Fruit fly (Drosophila melanogaster) whole organism, larva: Measurements from ENCODE around the gene Rrp1.

ENCODE experiments used
- noc ChIP-seq: fragments of 200-800 bp; sonication (Bioruptor generic); optimal IDR thresholded peaks from 3 replicates; lab custom pipeline; 2019; ENCODE audit warnings: missing biosample characterization, mild to moderate bottlenecking, missing genetic modification characterization, moderate library complexity

Gene Rrp1

DNA sequence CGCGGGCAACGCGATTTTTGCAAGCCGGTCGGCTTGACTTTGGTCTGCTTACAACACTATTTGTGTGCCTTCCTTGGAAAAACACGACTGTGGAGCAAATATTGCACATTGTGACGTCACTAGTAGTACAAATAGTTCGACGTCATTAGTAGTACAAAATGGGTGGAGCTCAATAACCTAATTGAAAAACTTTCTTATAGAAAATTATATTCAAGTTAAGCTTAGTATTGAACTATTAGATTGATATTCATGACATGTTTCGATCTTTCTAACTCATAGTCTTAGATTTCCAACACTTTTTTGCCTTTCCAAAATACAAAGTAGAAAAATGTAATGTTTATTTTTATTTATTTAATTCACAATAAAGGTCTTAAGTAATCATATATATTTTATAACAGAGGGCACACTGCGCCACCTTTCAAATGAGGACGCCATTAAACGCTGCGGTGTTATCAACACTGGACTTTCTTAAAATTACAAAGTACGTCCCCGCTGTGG is at the start of gene Rrp1, which contains the start of gene gammaTub23C:
Gene Rrp1, minus strand, starts transcription at position 70 of the 498 bp plus-strand sequence.
Gene gammaTub23C, plus strand, starts transcription at position 453 of the 498 bp plus-strand sequence.
- TF ChIP-seq noc (tag; lab: Kevin White, UChicago): peak; percentile 90

DNA sequence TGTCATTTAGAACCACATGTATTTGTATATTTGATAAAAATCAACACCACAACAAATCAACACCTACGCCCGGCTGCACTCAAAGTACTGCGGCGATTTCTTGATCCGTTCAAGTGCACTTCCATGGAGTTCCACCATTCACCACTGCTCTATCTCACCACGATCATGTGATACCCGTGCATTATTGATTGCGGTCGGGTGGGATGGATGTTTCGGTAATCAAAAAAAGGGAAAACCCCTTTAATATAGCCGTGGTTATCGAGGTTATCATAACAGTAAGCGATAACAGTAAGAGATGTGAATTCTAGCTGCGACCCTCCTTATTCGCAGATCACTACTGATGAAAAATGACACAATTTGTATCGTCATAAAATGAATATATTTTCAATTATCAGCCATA is 45.9 kb upstream of the Rrp1 start, which contains the start of the genes CG17224 and CG17264:
Gene CG17224, minus strand, starts transcription at position 97 of the 400 bp plus-strand sequence.
Gene CG17264, plus strand, starts transcription at position 297 of the 400 bp plus-strand sequence.
- TF ChIP-seq noc (tag; lab: Kevin White, UChicago): no peak

DNA sequence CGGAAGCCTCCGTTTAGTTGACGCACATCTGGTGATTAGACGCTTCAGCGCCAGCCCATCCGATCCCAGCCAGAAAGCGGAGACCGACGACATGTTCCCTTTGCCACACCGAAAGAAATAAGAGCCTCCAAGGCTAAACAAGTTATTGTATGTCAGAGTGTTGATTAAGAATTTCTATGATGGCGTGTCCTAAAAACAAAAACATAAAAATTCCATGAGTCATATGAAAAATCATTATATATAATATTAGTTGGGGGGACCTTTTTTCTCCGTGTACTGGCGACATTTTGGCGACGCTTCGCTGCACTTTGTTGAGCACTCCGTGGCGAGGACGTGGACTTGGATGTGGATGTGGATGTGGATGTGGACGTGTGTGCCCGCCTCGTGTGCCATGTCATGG is 40.5 kb upstream of the Rrp1 start:
- TF ChIP-seq noc (tag; lab: Kevin White, UChicago): no peak

DNA sequence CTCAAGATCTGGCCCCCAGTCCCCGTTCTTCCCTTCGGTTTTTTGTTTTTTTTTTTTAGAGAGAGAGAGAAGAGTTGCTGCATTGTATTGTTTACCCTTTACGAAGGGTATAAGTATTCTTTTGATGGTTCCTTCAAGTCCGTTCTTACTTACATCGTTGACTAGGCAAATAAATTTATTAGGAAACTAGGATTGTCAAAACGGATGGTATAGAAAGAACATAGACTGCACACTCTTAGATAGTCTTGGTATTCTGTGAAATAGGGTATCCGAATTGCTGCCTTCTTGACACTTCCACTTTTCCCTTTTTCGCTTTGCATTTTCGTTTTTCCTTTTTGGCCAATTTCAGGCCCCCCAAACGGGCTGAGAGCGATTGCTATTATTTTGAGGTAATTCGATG is 39.2 kb upstream of the Rrp1 start:
- TF ChIP-seq noc (tag; lab: Kevin White, UChicago): no peak

DNA sequence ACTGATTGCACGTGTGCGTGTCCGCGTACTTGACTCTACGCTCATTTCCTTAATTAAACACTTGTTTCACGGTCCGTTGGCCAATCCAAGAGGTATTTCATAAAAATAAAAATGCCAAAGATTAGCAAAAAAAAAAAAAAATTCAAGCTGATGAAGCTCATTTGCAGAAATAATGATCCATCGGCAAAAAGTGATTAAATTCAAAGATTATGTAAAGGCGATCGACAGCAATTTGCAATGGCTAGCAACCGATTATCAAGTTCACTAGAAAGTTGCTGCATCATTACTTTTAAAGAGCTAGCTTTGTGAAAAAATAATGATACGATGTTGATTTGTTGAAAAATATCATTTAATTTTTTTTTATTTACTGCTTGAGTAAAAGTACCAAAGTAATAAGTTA is 37.1 kb upstream of the Rrp1 start:
- no peak for TF ChIP-seq noc (tag; lab: Kevin White, UChicago)

DNA sequence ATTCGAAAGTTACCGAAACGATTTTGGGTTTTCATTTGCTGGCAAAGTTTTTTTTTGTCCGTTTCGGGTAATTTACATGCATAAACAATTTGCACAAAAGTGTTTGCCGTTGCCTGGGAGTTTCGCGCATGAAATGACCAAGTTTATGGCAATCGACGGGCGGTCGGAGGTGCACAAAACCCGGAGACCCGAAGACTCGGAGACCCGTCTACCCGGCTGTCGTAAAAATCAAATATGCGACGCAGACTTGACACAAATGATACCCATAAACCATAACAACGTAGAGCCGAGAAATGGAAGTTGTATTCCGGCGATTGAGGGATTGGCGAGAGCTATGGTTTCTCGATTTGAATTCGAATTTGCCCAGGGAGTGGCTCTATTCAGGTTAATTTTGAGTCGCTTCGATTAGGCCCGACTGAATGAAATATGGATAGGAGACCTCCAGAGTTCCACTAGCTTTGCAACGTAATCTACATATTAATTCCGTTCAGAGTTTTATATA is 34.7 kb upstream of the Rrp1 start:
- TF ChIP-seq noc (tag; lab: Kevin White, UChicago): no peak

DNA sequence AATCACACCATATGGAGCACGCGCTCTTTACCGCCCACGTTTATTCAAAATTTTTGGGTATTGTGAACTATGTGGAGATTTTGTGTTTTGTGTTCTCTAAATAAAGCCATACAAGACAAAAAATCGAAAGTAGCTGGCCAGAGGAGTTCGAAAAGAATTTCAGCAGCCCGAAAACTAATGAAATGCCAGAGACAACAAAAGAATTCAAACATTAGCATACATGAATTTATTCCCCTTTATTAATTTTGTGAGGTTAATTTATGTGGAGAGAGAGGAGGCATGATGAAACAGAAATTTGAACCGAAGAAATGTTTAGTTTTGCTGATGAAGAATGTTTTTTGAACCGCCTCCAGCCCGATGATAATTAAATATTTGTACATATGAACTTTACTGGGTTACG is 33.9 kb upstream of the Rrp1 start:
- no peak for TF ChIP-seq noc (tag; lab: Kevin White, UChicago)

DNA sequence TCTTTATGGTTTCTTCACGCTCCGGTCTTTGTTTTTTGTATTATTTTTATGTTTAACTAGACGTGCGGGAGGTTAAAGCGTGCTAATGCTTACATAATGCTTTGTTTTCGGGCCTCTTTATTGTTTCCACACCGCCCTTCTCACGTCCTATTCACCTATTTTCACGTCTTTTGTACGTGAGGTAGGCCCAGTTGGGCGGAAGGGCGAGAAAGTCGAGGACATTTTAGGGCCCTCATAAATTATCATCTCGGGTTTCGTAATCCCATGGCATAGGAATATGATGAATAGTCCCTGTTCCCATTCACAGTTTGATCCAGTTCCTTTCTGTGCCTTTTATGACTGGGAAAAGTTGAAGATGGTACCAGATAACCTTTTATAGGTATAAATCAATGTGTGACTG is 33.2 kb upstream of the Rrp1 start:
- TF ChIP-seq noc (tag; lab: Kevin White, UChicago): no peak

DNA sequence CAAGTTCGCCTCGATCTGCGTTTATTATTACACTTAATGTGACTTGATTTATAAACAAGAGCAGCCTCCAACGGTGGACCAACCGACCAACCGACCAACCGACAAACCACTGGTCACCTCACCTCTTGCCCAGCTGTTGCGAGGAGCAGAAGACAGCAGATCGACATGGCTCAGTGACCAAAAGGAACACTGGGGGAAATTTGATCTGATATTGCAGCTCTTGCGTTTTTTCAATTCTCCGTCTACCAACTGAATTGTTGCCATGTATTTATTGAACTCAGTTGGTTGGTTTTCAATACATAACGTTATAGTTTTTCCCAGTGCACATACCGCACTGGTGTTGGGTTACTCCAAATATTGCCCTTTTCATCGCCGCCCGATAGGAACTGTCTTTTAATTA is 32.3 kb upstream of the Rrp1 start:
- no peak for TF ChIP-seq noc (tag; lab: Kevin White, UChicago)

DNA sequence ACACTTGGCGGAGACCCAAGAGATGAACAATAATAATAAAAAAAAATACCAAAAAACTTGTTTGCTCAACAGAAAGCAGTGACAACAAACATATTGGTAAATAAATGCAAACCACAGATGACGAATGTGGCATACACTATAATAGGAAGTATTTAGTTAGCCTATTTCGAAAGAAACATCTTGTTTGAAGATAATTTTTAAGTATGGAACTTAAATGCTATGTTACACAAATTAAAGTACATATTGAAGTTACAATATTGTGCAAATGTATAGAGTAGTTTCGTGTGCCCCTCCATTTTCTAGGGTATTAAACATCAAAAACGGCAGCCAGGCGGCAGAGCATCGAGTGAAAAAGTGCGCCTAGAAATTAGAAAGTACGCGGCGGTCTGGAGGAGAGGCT is 31.1 kb upstream of the Rrp1 start:
- no peak for TF ChIP-seq noc (tag; lab: Kevin White, UChicago)

DNA sequence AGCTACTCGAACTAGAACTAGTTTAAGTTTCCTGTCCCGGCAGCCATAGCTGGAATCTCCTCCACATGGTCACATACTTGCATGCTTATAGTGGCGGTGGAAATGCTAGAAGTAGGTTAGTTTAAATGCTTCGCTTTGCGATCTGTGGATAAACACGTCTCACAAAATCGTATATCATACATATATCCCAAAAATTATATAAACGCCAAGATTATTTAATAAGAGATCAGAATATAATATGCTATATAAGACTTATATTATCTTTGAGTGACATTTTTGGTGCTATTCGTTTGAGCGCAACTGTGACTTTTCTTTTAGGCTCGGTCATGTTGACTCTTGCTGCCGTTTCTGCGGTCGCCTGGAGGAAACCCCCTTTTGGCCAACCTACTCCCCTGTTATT is 29.6 kb upstream of the Rrp1 start:
- no peak for TF ChIP-seq noc (tag; lab: Kevin White, UChicago)

DNA sequence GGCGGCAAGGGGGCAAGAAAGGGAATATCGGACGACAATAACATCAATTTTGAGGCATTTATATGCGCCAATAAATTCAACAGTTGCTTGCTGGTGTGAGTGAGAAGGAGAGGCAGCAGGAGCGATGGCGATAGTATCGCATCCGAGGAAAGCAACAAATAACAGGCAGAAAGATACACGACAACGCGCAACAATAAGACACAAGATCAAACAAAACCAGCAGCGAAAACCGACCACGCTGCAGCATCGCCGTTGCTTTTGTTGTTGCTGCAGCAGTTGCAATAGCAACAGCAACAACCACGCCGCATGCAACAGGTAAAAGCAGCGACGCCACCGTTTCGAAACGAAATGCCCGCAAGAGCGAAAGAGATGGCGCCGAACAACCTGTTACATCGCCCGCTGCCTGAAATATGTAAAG is 28.2 kb upstream of the Rrp1 start:
- no peak for TF ChIP-seq noc (tag; lab: Kevin White, UChicago)

DNA sequence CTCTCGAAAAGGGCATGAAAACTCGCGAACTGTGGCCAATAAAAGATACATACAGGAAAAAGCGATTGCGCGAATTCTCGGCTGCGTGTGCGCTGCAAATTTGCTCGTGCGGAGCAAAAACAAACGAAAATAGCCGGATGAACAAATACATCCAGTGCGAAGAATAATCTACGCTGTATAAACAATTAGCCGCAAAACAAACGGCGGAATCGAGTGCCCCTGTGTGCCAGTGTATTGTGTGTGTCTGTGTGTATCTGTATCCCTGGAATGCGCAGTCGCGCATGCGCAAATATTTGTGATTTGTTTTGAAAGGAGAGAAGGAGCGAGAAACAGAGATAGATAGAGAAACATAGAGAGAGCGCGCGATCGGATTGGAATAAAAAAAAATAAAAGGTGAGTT is 27.3 kb upstream of the Rrp1 start:
- no peak for TF ChIP-seq noc (tag; lab: Kevin White, UChicago)

DNA sequence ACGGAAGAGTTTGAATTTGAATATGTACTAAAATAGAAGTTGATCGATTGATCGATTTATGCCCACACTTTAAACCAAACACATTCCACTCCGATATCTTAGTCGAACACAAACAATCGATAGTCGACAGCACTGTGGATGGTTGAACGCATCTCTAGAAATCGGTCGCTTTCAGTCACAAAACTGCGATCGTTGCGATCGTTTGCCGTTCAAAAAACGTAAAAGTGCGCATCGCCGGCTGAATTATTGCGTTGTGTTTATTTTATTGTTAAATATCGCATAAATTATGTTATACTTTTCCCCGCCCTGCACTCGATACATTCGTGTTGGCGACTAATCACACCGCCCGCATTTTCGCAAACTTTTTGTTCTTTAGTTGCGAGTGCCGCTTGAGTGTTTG is 26.8 kb upstream of the Rrp1 start, which contains the start of gene Ccdc85:
Gene Ccdc85, plus strand, starts transcription at position 174 of the 400 bp plus-strand sequence.
- TF ChIP-seq noc (tag; lab: Kevin White, UChicago): no peak

DNA sequence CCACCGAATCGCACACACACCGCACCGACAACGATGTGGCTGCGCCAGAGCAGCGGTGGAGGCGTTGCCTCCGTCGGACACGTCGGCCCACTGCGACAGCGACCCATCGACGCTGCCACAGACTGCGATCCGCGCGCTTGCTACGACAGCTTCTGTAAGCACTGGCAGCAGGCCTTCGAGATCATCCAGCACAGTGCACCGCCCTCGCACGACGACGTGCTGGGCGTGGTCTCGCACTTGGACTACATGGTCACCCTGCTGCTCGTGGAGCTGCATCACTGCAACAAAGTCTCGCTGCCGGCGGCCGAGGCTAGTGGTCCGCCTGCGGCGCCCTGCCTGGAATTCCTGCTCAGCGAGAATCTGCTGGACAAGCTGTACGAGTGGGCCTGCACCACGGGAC is 21.4 kb upstream of the Rrp1 start:
- TF ChIP-seq noc (tag; lab: Kevin White, UChicago): no peak

DNA sequence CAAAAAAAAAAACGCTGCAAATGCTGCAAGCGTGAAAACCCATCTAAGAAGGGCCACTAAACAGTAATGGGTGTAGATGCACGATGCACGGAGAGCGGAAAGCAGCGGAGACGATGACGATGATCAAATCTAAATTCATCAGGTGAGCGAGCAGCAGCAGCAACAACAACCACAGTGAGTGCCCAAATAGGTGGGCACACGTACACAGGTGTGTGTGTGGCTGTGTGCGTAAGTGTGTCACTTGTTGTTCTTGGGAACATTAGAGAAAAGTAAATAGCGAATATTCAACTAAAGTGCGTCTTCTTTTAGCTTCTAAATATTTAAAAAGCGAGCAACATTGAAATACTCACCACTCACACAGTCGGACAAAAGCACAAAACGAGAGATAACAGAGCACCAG is 20.9 kb upstream of the Rrp1 start:
- TF ChIP-seq noc (tag; lab: Kevin White, UChicago): no peak

DNA sequence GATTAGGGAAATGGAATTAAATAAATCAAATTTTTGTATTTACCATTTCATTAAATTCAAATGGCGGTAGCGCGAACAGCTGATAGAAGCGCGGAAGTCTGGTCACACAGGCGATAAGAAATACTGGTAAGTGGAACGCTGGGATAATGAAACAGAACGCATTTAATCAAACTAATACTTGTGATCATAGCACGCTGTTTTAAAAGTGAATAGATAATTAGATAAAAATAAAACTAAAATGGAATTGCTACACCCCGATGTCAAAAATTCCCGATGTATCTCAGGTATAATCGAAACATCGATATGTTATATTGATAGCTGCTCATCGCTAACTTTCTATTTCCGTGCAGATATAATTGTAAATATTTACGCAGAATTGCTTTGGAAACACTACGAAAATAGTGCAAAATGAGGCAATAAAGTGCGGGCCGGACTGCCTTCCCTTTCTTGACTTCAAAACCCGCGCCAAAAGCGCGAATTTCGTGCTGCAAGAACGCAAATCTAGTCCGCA is 20.4 kb upstream of the Rrp1 start, which contains the start of the genes okr and CG3558:
Gene okr, minus strand, starts transcription at position 96 of the 511 bp plus-strand sequence.
Gene CG3558, plus strand, starts transcription at position 207 of the 511 bp plus-strand sequence.
- no peak for TF ChIP-seq noc (tag; lab: Kevin White, UChicago)
